Fruit fly (Drosophila melanogaster) whole organism, adult: ENCODE data around the gene Dhc98D.

Source experiments
- CG11617 ChIP-seq: fragments of 200-800 bp; sonication (Bioruptor generic); optimal IDR thresholded peaks from 2 replicates; lab custom pipeline; 2017; ENCODE audit warnings: mild to moderate bottlenecking, missing biosample characterization, missing genetic modification reagents, missing genetic modification characterization
- CG12768 ChIP-seq: fragments of 200-800 bp; sonication (Bioruptor generic); optimal IDR thresholded peaks from 2 replicates; lab custom pipeline; 2017; ENCODE audit warnings: missing biosample characterization, missing genetic modification characterization, mild to moderate bottlenecking, moderate library complexity, missing genetic modification reagents
- CG14711 ChIP-seq: fragments of 200-800 bp; sonication (Bioruptor generic); optimal IDR thresholded peaks from 2 replicates; lab custom pipeline; 2018; ENCODE audit warnings: missing biosample characterization, mild to moderate bottlenecking, missing genetic modification characterization, moderate library complexity
- CG1620 ChIP-seq: fragments of 200-800 bp; sonication (Bioruptor generic); optimal IDR thresholded peaks from 2 replicates; lab custom pipeline; 2016; ENCODE audit warnings: missing biosample characterization, missing genetic modification characterization
- CG33017 ChIP-seq: fragments of 200-800 bp; sonication (Bioruptor generic); optimal IDR thresholded peaks from 2 replicates; lab custom pipeline; 2018; ENCODE audit warnings: missing biosample characterization, mild to moderate bottlenecking, missing genetic modification characterization, moderate library complexity
- CG5204 ChIP-seq: fragments of 200-800 bp; sonication (Bioruptor generic); optimal IDR thresholded peaks from 2 replicates; lab custom pipeline; 2016; ENCODE audit warnings: missing biosample characterization, missing genetic modification characterization
- CG7045 ChIP-seq: fragments of 200-800 bp; sonication (Bioruptor generic); optimal IDR thresholded peaks from 2 replicates; lab custom pipeline; 2017; ENCODE audit warnings: missing biosample characterization, mild to moderate bottlenecking, missing genetic modification characterization
- CG7101 ChIP-seq: fragments of 200-800 bp; sonication (Bioruptor generic); optimal IDR thresholded peaks from 2 replicates; lab custom pipeline; 2018; ENCODE audit warnings: missing biosample characterization, mild to moderate bottlenecking, missing genetic modification characterization, moderate library complexity
- Clk ChIP-seq: fragments of 200-800 bp; sonication (Bioruptor generic); optimal IDR thresholded peaks from 2 replicates; lab custom pipeline; 2017; ENCODE audit warnings: missing biosample characterization, missing genetic modification characterization
- Crg-1 ChIP-seq: fragments of 200-800 bp; sonication (Bioruptor generic); optimal IDR thresholded peaks from 2 replicates; lab custom pipeline; 2016; ENCODE audit warnings: missing biosample characterization, missing genetic modification characterization
- Mnt ChIP-seq: fragments of 200-800 bp; sonication (Bioruptor generic); optimal IDR thresholded peaks from 2 replicates; lab custom pipeline; 2016; ENCODE audit warnings: missing biosample characterization, mild to moderate bottlenecking, missing genetic modification characterization
- bab1 ChIP-seq: fragments of 200-800 bp; sonication (Bioruptor generic); optimal IDR thresholded peaks from 3 replicates; lab custom pipeline; 2019; ENCODE audit warnings: missing biosample characterization, mild to moderate bottlenecking, missing genetic modification characterization, moderate library complexity
- cic ChIP-seq: fragments of 200-800 bp; sonication (Bioruptor generic); optimal IDR thresholded peaks from 2 replicates; lab custom pipeline; 2017; ENCODE audit warnings: missing biosample characterization, mild to moderate bottlenecking, missing genetic modification characterization, moderate library complexity
- cnc ChIP-seq, 2 experiments: fragments of >200 bp; optimal IDR thresholded peaks; 2 replicates each; lab custom pipeline; 2017
- kay ChIP-seq: fragments of 200-800 bp; sonication (Bioruptor generic); peaks from one replicate; lab custom pipeline; 2016; ENCODE audit warnings: missing biosample characterization, missing genetic modification characterization, borderline replicate concordance
- ovo ChIP-seq: fragments of 200-800 bp; sonication (Bioruptor generic); optimal IDR thresholded peaks from 2 replicates; lab custom pipeline; 2016; ENCODE audit warnings: missing biosample characterization, missing genetic modification characterization
- pad ChIP-seq: fragments of 200-800 bp; sonication (Bioruptor generic); optimal IDR thresholded peaks from 3 replicates; lab custom pipeline; 2017; ENCODE audit warnings: missing biosample characterization, missing genetic modification characterization, mild to moderate bottlenecking, moderate library complexity, missing genetic modification reagents
- tj ChIP-seq: fragments of 200-800 bp; sonication (Bioruptor generic); optimal IDR thresholded peaks from 3 replicates; lab custom pipeline; 2017; ENCODE audit warnings: missing biosample characterization, mild to moderate bottlenecking, missing genetic modification characterization, moderate library complexity
- toe ChIP-seq: fragments of 200-800 bp; sonication (Bioruptor generic); optimal IDR thresholded peaks from 2 replicates; lab custom pipeline; 2016; ENCODE audit warnings: missing biosample characterization, missing genetic modification characterization

Dhc98D gene

dm6 chr3R:28544538-28545393, 58.0 kb downstream of the Dhc98D start, which contains the start of gene mIF2:
Gene mIF2, minus strand, starts transcription at chr3R:28544817.
- no peak for TF ChIP-seq toe
- peak; percentile 74 for TF ChIP-seq kay (GFP tag; lab: Kevin White, UChicago)
- no peak for TF ChIP-seq CG12768 (GFP tag; lab: Kevin White, UChicago)
- peak; percentile 30 for TF ChIP-seq CG14711 (tag; lab: Kevin White, UChicago)
- no peak for TF ChIP-seq Mnt
- TF ChIP-seq bab1 (GFP tag; lab: Kevin White, UChicago), result peak; percentile 8

- TF ChIP-seq Crg-1 (GFP tag; lab: Kevin White, UChicago), result no peak
- TF ChIP-seq tj (GFP tag; lab: Kevin White, UChicago), result no peak
- TF ChIP-seq CG7045 (GFP tag; lab: Kevin White, UChicago), result peak; percentile 31
- peak; percentile 35 for TF ChIP-seq CG7101
- peak; percentile 10 for TF ChIP-seq CG12768 (GFP tag; lab: Kevin White, UChicago)
Measured at dm6 chr3R:28545663-28546062, 58.9 kb downstream of the Dhc98D start.

- TF ChIP-seq bab1 (GFP tag; lab: Kevin White, UChicago), result no peak
- no peak for TF ChIP-seq Crg-1 (GFP tag; lab: Kevin White, UChicago)
- TF ChIP-seq pad (GFP tag; lab: Kevin White, UChicago), result no peak
- no peak for TF ChIP-seq toe
- no peak for TF ChIP-seq CG7101
Measured at dm6 chr3R:28547129-28547753, 60.5 kb downstream of the Dhc98D start.

dm6 chr3R:28548457-28548856, 61.7 kb downstream of the Dhc98D start:
- TF ChIP-seq cnc (optimal IDR thresholded peaks at IDR 0.05; lab: Kevin White, UChicago) (no peak), Mnt (no peak), CG1620 (GFP tag; lab: Kevin White, UChicago) (no peak), toe (no peak)

- TF ChIP-seq Mnt, result no peak
- no peak for TF ChIP-seq CG33017 (tag; lab: Kevin White, UChicago)
- TF ChIP-seq tj (GFP tag; lab: Kevin White, UChicago), result no peak
- TF ChIP-seq ovo (GFP tag; lab: Kevin White, UChicago), result no peak
Measured at dm6 chr3R:28552249-28552648, 65.5 kb downstream of the Dhc98D start.

- TF ChIP-seq kay (GFP tag; lab: Kevin White, UChicago) (peak; percentile 65), CG11617 (GFP tag; lab: Kevin White, UChicago) (no peak)
Measured at dm6 chr3R:28553023-28553422, 66.3 kb downstream of the Dhc98D start.

- TF ChIP-seq CG11617 (GFP tag; lab: Kevin White, UChicago) (no peak), CG5204 (GFP tag; lab: Kevin White, UChicago) (no peak), Crg-1 (GFP tag; lab: Kevin White, UChicago) (no peak), CG12768 (GFP tag; lab: Kevin White, UChicago) (no peak), CG33017 (tag; lab: Kevin White, UChicago) (no peak), CG14711 (tag; lab: Kevin White, UChicago) (no peak), bab1 (GFP tag; lab: Kevin White, UChicago) (no peak), CG7101 (no peak), Clk (GFP tag; lab: Kevin White, UChicago) (no peak), cnc (optimal IDR thresholded peaks at IDR 0.05; lab: Kevin White, UChicago) (no peak), ovo (GFP tag; lab: Kevin White, UChicago) (no peak), CG7045 (GFP tag; lab: Kevin White, UChicago) (no peak), pad (GFP tag; lab: Kevin White, UChicago) (no peak), cic (no peak), Mnt (no peak), toe (no peak)
Measured at dm6 chr3R:28555324-28555723, 68.6 kb downstream of the Dhc98D start.

dm6 chr3R:28555793-28556192, 69.0 kb downstream of the Dhc98D start:
- TF ChIP-seq cic (no peak), CG7045 (GFP tag; lab: Kevin White, UChicago) (no peak), bab1 (GFP tag; lab: Kevin White, UChicago) (no peak), CG12768 (GFP tag; lab: Kevin White, UChicago) (no peak), ovo (GFP tag; lab: Kevin White, UChicago) (no peak), CG1620 (GFP tag; lab: Kevin White, UChicago) (no peak), Mnt (no peak), CG14711 (tag; lab: Kevin White, UChicago) (no peak), cnc (optimal IDR thresholded peaks at IDR 0.05; lab: Kevin White, UChicago) (no peak)
